Fruit fly (Drosophila melanogaster): ENCODE measurements around the gene dgrn.

dgrn gene

DNA sequence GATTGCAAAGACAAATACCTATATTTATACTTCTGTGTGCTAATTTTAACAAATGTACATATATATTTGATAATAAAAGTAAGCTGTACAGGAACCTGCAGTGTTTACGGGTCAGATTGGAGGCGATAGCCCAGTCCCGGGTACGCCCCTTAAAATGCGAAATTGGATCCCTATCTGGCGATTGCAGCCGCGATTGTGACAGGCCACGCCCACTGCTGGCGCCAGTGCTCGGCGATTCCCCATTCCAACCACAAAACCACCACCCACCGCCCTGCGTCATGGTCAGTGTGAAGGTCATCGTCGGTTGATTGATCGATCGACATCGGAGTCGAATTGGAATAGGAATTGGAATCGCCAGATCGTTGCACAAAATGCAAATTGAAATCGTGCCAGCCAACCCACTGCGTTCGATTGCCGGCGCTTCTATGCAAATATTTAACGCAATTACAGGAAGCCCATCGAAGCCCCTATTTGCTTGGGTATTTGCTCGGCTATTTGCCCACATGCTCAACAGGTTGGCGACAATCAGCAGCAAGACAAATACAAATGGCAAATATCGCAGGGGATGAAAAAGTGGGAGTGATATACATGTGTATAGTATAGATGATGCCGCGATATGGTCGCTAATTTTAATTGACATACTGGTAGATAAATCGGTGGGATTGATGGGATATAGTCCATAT is 14.4 kb downstream of the dgrn start (continued):
- TF ChIP-seq salr (GFP tag; optimal IDR thresholded peaks at IDR 0.05) (peak in 1 of 2 experiments; percentile 54), spab (GFP tag; optimal IDR thresholded peaks at IDR 0.05) (peak; percentile 35), pdm3 (GFP tag; optimal IDR thresholded peaks at IDR 0.05) (peak; percentile 11), Ets21C (GFP tag; optimal IDR thresholded peaks at IDR 0.05) (no peak)

DNA sequence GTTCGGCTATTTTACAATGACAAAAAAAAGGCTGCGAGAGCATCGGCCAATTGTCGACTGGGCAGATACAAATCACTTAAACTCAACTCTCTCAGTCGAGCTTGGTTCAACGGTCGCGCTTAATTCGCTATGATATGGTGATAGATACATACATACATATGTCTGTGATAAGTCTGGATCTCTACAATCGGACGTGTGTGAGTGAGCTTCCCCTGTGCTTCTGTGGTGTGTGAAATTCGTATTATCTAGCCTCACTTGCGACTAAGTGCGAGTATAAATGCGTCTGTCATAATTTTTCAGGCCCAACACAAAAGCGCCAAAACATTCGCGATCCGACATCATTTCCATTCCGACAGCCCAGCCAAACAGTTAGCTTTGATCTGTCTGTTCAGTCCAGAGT is 16.5 kb downstream of the dgrn start, which contains the start of gene CG1213:
CG1213 (plus strand) TSS at position 301 of the 400 bp plus-strand sequence.
- TF ChIP-seq svp (GFP tag): no peak
- TF ChIP-seq CG3919 (GFP tag; optimal IDR thresholded peaks at IDR 0.05): no peak
- no peak for TF ChIP-seq Met (GFP tag; optimal IDR thresholded peaks at IDR 0.05)
- TF ChIP-seq CG15336 (GFP tag; IDR thresholded peaks at IDR 0.05): no peak
- TF ChIP-seq CG7368 (GFP tag; optimal IDR thresholded peaks at IDR 0.05): no peak
- no peak for TF ChIP-seq ss (GFP tag; optimal IDR thresholded peaks at IDR 0.05)
- no peak for TF ChIP-seq Gug (GFP tag; IDR thresholded peaks at IDR 0.05)
- no peak for TF ChIP-seq net (GFP tag; optimal IDR thresholded peaks at IDR 0.05)
- no peak for TF ChIP-seq CG6163 (GFP tag; IDR thresholded peaks at IDR 0.05)
- TF ChIP-seq CG6808 (GFP tag; optimal IDR thresholded peaks at IDR 0.05): no peak
- TF ChIP-seq Sox102F (GFP tag; optimal IDR thresholded peaks at IDR 0.05): no peak
- TF ChIP-seq eg (GFP tag; IDR thresholded peaks at IDR 0.05): no peak
- TF ChIP-seq CG6792 (GFP tag; optimal IDR thresholded peaks at IDR 0.05): no peak
- TF ChIP-seq CG9139 (GFP tag; optimal IDR thresholded peaks at IDR 0.05): no peak
- TF ChIP-seq CG8632 (GFP tag; optimal IDR thresholded peaks at IDR 0.05): no peak
- no peak for TF ChIP-seq pdm3 (GFP tag; optimal IDR thresholded peaks at IDR 0.05)

DNA sequence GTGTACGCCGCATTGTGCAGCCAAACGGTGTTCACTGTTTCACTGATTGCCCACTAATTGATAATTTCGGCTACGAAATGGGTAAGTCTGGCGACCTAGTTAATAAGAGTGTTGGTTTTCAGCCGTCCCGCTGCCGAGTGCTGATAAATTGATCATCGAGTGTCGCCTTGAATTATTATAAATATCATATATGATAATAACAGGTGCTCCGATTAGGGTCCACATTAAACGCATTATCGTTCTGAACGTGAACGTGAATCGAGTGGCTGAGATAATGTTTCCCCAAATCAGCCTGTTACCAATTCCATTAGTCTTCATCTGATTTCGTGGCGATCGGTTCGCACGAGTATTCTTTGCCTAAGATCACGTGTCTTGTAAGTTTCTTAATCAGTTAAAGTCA is 16.9 kb downstream of the dgrn start:
- TF ChIP-seq vri (GFP tag; optimal IDR thresholded peaks at IDR 0.05) (peak; percentile 21), CG6808 (GFP tag; optimal IDR thresholded peaks at IDR 0.05) (no peak)

DNA sequence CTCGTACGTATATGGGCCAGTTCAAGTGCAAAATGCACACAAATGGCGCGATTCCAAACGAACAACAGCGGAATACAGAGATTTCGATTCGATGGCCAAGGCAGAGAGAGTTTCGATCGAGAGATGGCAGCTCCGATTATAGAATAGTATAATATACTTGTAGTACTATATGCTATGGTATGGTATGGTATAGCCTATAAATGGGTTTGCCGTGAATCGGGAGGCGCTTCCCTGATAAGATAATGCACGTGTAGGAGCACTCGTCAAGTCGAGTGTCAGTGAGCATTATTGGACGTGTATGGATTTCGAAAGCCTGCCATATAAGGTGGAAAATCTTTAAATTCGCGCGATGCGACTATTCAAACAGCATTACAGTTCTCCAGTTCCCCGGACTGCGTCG is 19.1 kb downstream of the dgrn start:
- TF ChIP-seq svp (GFP tag) (peak; percentile 88), CG6276 (GFP tag; optimal IDR thresholded peaks at IDR 0.05) (no peak)

DNA sequence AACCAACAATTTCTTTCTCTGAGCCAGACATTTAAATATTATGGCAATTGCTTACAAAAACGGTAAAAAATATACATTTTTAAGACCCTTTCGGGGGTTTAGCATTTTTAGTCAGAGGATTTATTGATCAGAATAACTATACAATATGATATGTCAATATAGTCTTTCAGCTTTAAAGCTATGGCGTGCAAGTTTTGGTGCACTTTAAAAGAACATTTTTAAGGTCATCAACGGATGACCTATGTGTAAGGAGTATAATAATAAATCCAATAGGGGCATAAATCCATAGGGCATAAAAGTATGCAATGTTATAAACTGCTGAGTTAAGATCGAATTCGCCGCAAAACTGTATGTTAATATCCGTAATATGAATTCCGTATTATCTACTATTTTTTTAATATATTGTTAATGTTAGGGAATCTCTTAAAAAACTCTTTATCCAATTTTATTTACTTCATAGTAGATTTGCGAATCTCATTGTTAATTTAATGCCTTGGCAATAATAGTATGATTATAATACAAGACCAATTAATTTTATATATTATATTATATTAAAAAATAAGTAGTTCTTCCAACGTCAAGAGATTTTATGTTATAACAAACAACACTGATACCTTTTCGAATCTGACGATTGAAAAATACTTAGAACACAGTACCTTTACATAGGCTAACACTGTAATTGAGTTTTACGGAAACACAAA is 22.3 kb downstream of the dgrn start, which contains the start of gene CG14676:
CG14676 (plus strand) TSS at position 651 of the 701 bp plus-strand sequence.
- TF ChIP-seq salr (GFP tag; optimal IDR thresholded peaks at IDR 0.05): no peak
- TF ChIP-seq vri (GFP tag; optimal IDR thresholded peaks at IDR 0.05): no peak
- TF ChIP-seq topi (GFP tag; optimal IDR thresholded peaks at IDR 0.05): no peak
- no peak for TF ChIP-seq CG3919 (GFP tag; optimal IDR thresholded peaks at IDR 0.05)
- peak; percentile 93 for TF ChIP-seq svp (GFP tag)

DNA sequence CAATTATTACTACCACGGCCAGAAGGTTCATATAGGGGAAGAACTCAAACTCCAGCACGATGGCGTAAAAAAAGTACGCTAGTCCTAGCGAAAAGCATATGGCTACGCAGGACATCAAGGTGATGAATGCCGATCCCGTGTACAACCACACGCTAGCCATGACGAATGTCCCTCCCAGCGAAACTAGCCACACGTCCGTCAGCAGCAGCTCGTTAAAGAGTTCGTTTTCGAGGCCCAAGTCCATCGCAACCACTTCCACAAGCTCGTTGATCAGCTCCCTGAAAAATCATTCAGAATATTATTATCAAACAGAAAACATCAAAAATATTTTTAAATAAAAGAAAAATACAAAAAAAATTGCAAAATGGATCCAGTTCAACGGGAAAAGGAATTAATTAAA is 28.6 kb downstream of the dgrn start, which contains the start of gene CG34287:
CG34287 (plus strand) TSS at position 301 of the 400 bp plus-strand sequence.
- TF ChIP-seq Eip78C (GFP tag) (no peak), Gug (GFP tag; IDR thresholded peaks at IDR 0.05) (no peak)

DNA sequence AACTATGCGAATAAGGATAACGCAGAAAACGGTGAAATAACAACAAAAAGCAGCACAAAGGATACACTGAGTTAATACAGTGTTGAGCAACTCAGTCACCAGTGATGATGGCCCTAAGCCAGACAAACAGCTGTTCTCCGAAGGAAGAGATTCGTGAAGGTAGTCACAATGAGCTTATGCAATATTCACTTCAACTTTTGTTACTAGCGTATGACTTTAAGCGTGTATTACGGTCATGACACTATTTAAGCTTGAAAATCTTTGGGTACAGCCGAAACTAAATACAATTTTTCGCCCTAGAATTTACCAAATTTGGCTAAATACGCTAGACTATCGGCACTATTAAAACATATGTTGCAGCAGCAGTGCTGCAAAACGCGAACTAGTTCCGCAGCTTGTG is 31.8 kb downstream of the dgrn start, which contains the start of the genes disp and ECSIT:
disp (minus strand) TSS at position 97 of the 400 bp plus-strand sequence.
ECSIT (plus strand) TSS at position 371 of the 400 bp plus-strand sequence.
- TF ChIP-seq CG9139 (GFP tag; optimal IDR thresholded peaks at IDR 0.05) (no peak), eg (GFP tag; IDR thresholded peaks at IDR 0.05) (no peak), vri (GFP tag; optimal IDR thresholded peaks at IDR 0.05) (peak; percentile 55), fd59A (GFP tag; optimal IDR thresholded peaks at IDR 0.05) (peak; percentile 35), Hr4 (GFP tag; optimal IDR thresholded peaks at IDR 0.05) (no peak), Sox14 (GFP tag; optimal IDR thresholded peaks at IDR 0.05) (peak; percentile 87), Eip78C (GFP tag) (no peak), cyc (GFP tag; optimal IDR thresholded peaks at IDR 0.05) (peak; percentile 55), lz (GFP tag; optimal IDR thresholded peaks at IDR 0.05) (peak; percentile 57), dsx (GFP tag; optimal IDR thresholded peaks at IDR 0.05; ENCODE audit: poor library complexity, severe bottlenecking) (no peak), dac (GFP tag; optimal IDR thresholded peaks at IDR 0.05) (no peak), esn (GFP tag; optimal IDR thresholded peaks at IDR 0.05) (peak; percentile 62), CG31627 (GFP tag; optimal IDR thresholded peaks at IDR 0.05) (peak; percentile 54), Sox15 (GFP tag; optimal IDR thresholded peaks at IDR 0.05) (peak; percentile 6), acj6 (GFP tag; optimal IDR thresholded peaks at IDR 0.05) (no peak), CG11762 (GFP tag; optimal IDR thresholded peaks at IDR 0.05; ENCODE audit: insufficient read depth) (peak; percentile 33), Hr39 (GFP tag; optimal IDR thresholded peaks at IDR 0.05) (peak; percentile 49), achi (GFP tag; optimal IDR thresholded peaks at IDR 0.05) (no peak), pdm3 (GFP tag; optimal IDR thresholded peaks at IDR 0.05) (no peak)
